Fruit fly (Drosophila melanogaster): ENCODE data around the gene CG15332.

dm6 chrX:7967848-7968143 lies 12.0 kb upstream of the CG15332 start:
- TF ChIP-seq psq (optimal IDR thresholded peaks at IDR 0.05) (no peak), usp (GFP tag; optimal IDR thresholded peaks at IDR 0.05) (no peak), Dll (optimal IDR thresholded peaks at IDR 0.05) (no peak), EcR (GFP tag; optimal IDR thresholded peaks at IDR 0.05) (no peak), CG8478 (optimal IDR thresholded peaks at IDR 0.05) (no peak)

Data from whole organism.